Worm (Caenorhabditis elegans) whole organism, midembryonic: ENCODE data around the gene F35G2.5.

Experiments used
- T22C8.4 ChIP-seq: fragments of 200-800 bp; sonication (Bioruptor generic); IDR thresholded peaks from 2 replicates; pipeline ENCODE4 v1.3.6; 2022; ENCODE audit warnings: missing genetic modification characterization, missing compliant biosample characterization
- flt-1 ChIP-seq: fragments of 200-800 bp; sonication (Bioruptor generic); IDR thresholded peaks from 2 replicates; pipeline ENCODE4 v1.3.6; 2022; ENCODE audit warnings: missing genetic modification characterization, missing compliant biosample characterization
- klf-2 ChIP-seq: fragments of 200-800 bp; sonication (Bioruptor generic); conservative IDR thresholded peaks from 2 replicates; pipeline ENCODE4 v1.3.6; 2022; ENCODE audit warnings: missing genetic modification reagents, missing genetic modification characterization, missing compliant biosample characterization
- med-1 ChIP-seq: sonication (generic microtip); optimal IDR thresholded peaks from 2 replicates; lab custom pipeline; 2017; ENCODE audit warnings: missing genetic modification characterization, mild to moderate bottlenecking, missing compliant biosample characterization, antibody characterized with exemption, missing genetic modification reagents; ENCODE audit not compliant: insufficient read depth
- ztf-29 ChIP-seq: fragments of 200-800 bp; sonication (Bioruptor generic); IDR thresholded peaks from 2 replicates; pipeline ENCODE4 v1.3.6; 2022; ENCODE audit warnings: missing genetic modification reagents, missing genetic modification characterization, missing compliant biosample characterization

DNA sequence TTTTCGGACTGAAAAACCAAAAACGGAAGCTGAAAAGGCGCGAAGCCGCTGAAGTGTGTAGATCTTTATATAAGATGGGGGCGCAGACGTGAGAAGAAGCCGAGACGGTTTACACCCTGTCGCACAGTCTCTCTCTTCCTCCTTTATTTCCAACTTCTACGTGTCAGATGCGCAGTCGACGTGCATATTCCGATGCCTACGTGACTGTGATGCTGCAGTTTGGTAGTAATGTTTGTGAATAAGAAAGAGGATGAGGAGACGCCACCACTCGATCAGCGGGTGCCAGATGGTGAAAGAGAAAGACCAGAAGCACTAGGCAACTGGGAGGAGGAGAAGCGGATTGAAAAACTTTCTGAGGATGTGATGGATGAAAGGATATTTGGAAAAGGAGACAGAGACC, 1.2 kb upstream of the F35G2.5 start:
- TF ChIP-seq med-1 (no peak), flt-1 (no peak), klf-2 (no peak), ztf-29 (GFP tag; lab: Robert Waterston, UW) (no peak), T22C8.4 (GFP tag; lab: Robert Waterston, UW) (no peak)
